Fruit fly (Drosophila melanogaster) whole organism, prepupa: Measurements from ENCODE around the gene eEF1alpha2.

Experiments used
- CG10631 ChIP-seq: fragments of 200-800 bp; sonication (Bioruptor generic); optimal IDR thresholded peaks from 2 replicates; lab custom pipeline; 2016; ENCODE audit warnings: missing biosample characterization, missing genetic modification characterization
- CG15336 ChIP-seq: fragments of 200-800 bp; sonication (Bioruptor generic); IDR thresholded peaks from 2 replicates; pipeline ENCODE4 v1.3.6; 2022; ENCODE audit warnings: missing biosample characterization, missing genetic modification characterization
- CG16779 ChIP-seq: fragments of 200-800 bp; sonication (Bioruptor generic); optimal IDR thresholded peaks from 3 replicates; lab custom pipeline; 2017; ENCODE audit warnings: missing biosample characterization, mild to moderate bottlenecking, missing genetic modification characterization
- CG32006 ChIP-seq: fragments of 200-800 bp; sonication (Bioruptor generic); optimal IDR thresholded peaks from 3 replicates; lab custom pipeline; 2017; ENCODE audit warnings: missing biosample characterization, mild to moderate bottlenecking, missing genetic modification characterization
- CG34406 ChIP-seq: fragments of 200-800 bp; sonication (Bioruptor generic); optimal IDR thresholded peaks from 3 replicates; lab custom pipeline; 2016; ENCODE audit warnings: missing biosample characterization, missing genetic modification characterization
- CG3919 ChIP-seq: fragments of 200-800 bp; sonication (Bioruptor generic); optimal IDR thresholded peaks from 3 replicates; lab custom pipeline; 2016; ENCODE audit warnings: missing biosample characterization, missing genetic modification characterization
- CG6163 ChIP-seq: fragments of 200-800 bp; sonication (Bioruptor generic); IDR thresholded peaks from 3 replicates; pipeline ENCODE4 v1.3.6; 2022; ENCODE audit warnings: missing biosample characterization, missing genetic modification characterization
- CG6276 ChIP-seq: fragments of 200-800 bp; sonication (Bioruptor generic); optimal IDR thresholded peaks from 2 replicates; lab custom pipeline; 2017; ENCODE audit warnings: missing biosample characterization, mild to moderate bottlenecking, missing genetic modification characterization
- CG6808 ChIP-seq: fragments of 200-800 bp; sonication (Bioruptor generic); optimal IDR thresholded peaks from 3 replicates; lab custom pipeline; 2017; ENCODE audit warnings: missing biosample characterization, missing genetic modification characterization, mild to moderate bottlenecking, moderate library complexity, missing genetic modification reagents
- CG6854 ChIP-seq: fragments of 200-800 bp; sonication (Bioruptor generic); optimal IDR thresholded peaks from 2 replicates; lab custom pipeline; 2017; ENCODE audit warnings: missing biosample characterization, mild to moderate bottlenecking, missing genetic modification characterization
- CG7368 ChIP-seq: fragments of 200-800 bp; sonication (Bioruptor generic); optimal IDR thresholded peaks from 3 replicates; lab custom pipeline; 2016; ENCODE audit warnings: missing biosample characterization, missing genetic modification characterization
- CG8119 ChIP-seq: fragments of 200-800 bp; sonication (Bioruptor generic); IDR thresholded peaks from 3 replicates; pipeline ENCODE4 v1.3.6; 2022; ENCODE audit warnings: missing biosample characterization, missing genetic modification characterization
- CG9139 ChIP-seq: fragments of 200-800 bp; sonication (Bioruptor generic); optimal IDR thresholded peaks from 3 replicates; lab custom pipeline; 2017; ENCODE audit warnings: missing biosample characterization, mild to moderate bottlenecking, missing genetic modification characterization
- Eip75B ChIP-seq: fragments of 200-800 bp; sonication (Bioruptor generic); optimal IDR thresholded peaks from 3 replicates; lab custom pipeline; 2016; ENCODE audit warnings: missing biosample characterization, missing genetic modification characterization
- Eip78C ChIP-seq: fragments of 200-800 bp; sonication (Bioruptor generic); peaks from one replicate; lab custom pipeline; 2016; ENCODE audit warnings: missing biosample characterization, missing genetic modification characterization
- Ets21C ChIP-seq: fragments of 200-800 bp; sonication (Bioruptor generic); optimal IDR thresholded peaks from 3 replicates; lab custom pipeline; 2016; ENCODE audit warnings: missing biosample characterization, missing genetic modification characterization
- Gug ChIP-seq: fragments of 200-800 bp; sonication (Bioruptor generic); IDR thresholded peaks from 2 replicates; pipeline ENCODE4 v1.3.6; 2022; ENCODE audit warnings: missing biosample characterization, missing genetic modification characterization
- Hr38 ChIP-seq: sonication (Bioruptor generic); optimal IDR thresholded peaks from 2 replicates; lab custom pipeline; 2016; ENCODE audit warnings: missing biosample characterization, missing genetic modification characterization
- Hr4 ChIP-seq: fragments of 200-800 bp; sonication (Bioruptor generic); optimal IDR thresholded peaks from 3 replicates; lab custom pipeline; 2016; ENCODE audit warnings: missing biosample characterization, missing genetic modification characterization
- Met ChIP-seq: fragments of 200-800 bp; sonication (Bioruptor generic); optimal IDR thresholded peaks from 3 replicates; lab custom pipeline; 2016; ENCODE audit warnings: missing biosample characterization, missing genetic modification characterization
- OdsH ChIP-seq: fragments of 200-800 bp; sonication (Bioruptor generic); optimal IDR thresholded peaks from 3 replicates; lab custom pipeline; 2016; ENCODE audit warnings: missing biosample characterization, missing genetic modification characterization
- Sox102F ChIP-seq: fragments of 200-800 bp; sonication (Bioruptor generic); optimal IDR thresholded peaks from 2 replicates; lab custom pipeline; 2016; ENCODE audit warnings: missing biosample characterization, mild to moderate bottlenecking, missing genetic modification characterization
- Sox14 ChIP-seq: fragments of 200-800 bp; sonication (Bioruptor generic); optimal IDR thresholded peaks from 3 replicates; lab custom pipeline; 2016; ENCODE audit warnings: missing biosample characterization, missing genetic modification characterization
- Sox15 ChIP-seq: fragments of 200-800 bp; sonication (Bioruptor generic); optimal IDR thresholded peaks from 3 replicates; lab custom pipeline; 2016; ENCODE audit warnings: missing biosample characterization, missing genetic modification characterization
- achi ChIP-seq: fragments of 200-800 bp; sonication (Bioruptor generic); optimal IDR thresholded peaks from 3 replicates; lab custom pipeline; 2016; ENCODE audit warnings: missing biosample characterization, missing genetic modification characterization
- acj6 ChIP-seq: fragments of 200-800 bp; sonication (Bioruptor generic); optimal IDR thresholded peaks from 3 replicates; lab custom pipeline; 2016; ENCODE audit warnings: missing biosample characterization, missing genetic modification characterization
- cyc ChIP-seq: fragments of 200-800 bp; sonication (Bioruptor generic); optimal IDR thresholded peaks from 3 replicates; lab custom pipeline; 2016; ENCODE audit warnings: missing biosample characterization, missing genetic modification characterization
- dsx ChIP-seq: fragments of 200-800 bp; optimal IDR thresholded peaks from 3 replicates; lab custom pipeline; 2019; ENCODE audit warnings: missing biosample characterization, mild to moderate bottlenecking, missing genetic modification characterization, moderate library complexity; ENCODE audit not compliant: poor library complexity, severe bottlenecking
- eg ChIP-seq: fragments of 200-800 bp; sonication (Bioruptor generic); IDR thresholded peaks from 3 replicates; pipeline ENCODE4 v1.3.6; 2022; ENCODE audit warnings: missing biosample characterization, missing genetic modification characterization
- esn ChIP-seq: fragments of 200-800 bp; sonication (Bioruptor generic); optimal IDR thresholded peaks from 2 replicates; lab custom pipeline; 2016; ENCODE audit warnings: missing biosample characterization, mild to moderate bottlenecking, missing genetic modification characterization, moderate library complexity
- fd59A ChIP-seq: fragments of 200-800 bp; sonication (Bioruptor generic); optimal IDR thresholded peaks from 2 replicates; lab custom pipeline; 2017; ENCODE audit warnings: missing biosample characterization, mild to moderate bottlenecking, missing genetic modification characterization, missing genetic modification reagents
- fd85E ChIP-seq: fragments of 200-800 bp; sonication (Bioruptor generic); optimal IDR thresholded peaks from 3 replicates; lab custom pipeline; 2016; ENCODE audit warnings: missing biosample characterization, missing genetic modification characterization
- net ChIP-seq: fragments of 200-800 bp; sonication (Bioruptor generic); optimal IDR thresholded peaks from 3 replicates; lab custom pipeline; 2016; ENCODE audit warnings: missing biosample characterization, missing genetic modification characterization
- pdm3 ChIP-seq: fragments of 200-800 bp; sonication (Bioruptor generic); optimal IDR thresholded peaks from 3 replicates; lab custom pipeline; 2016; ENCODE audit warnings: missing biosample characterization, missing genetic modification characterization
- salr ChIP-seq, 2 experiments: fragments of 200-800 bp; sonication (Bioruptor generic); optimal IDR thresholded peaks; 3 replicates each; lab custom pipeline; 2016 to 2018; ENCODE audit warnings: missing biosample characterization in 2 of 2, missing genetic modification characterization in 2 of 2, mild to moderate bottlenecking in 1 of 2
- svp ChIP-seq: fragments of 200-800 bp; sonication (Bioruptor generic); peaks from one replicate; lab custom pipeline; 2016; ENCODE audit warnings: missing biosample characterization, missing genetic modification characterization
- topi ChIP-seq: fragments of 200-800 bp; sonication (Bioruptor generic); optimal IDR thresholded peaks from 3 replicates; lab custom pipeline; 2016; ENCODE audit warnings: missing biosample characterization, missing genetic modification characterization
- vri ChIP-seq: fragments of 200-800 bp; sonication (Bioruptor generic); optimal IDR thresholded peaks from 3 replicates; lab custom pipeline; 2016; ENCODE audit warnings: missing biosample characterization, mild to moderate bottlenecking, missing genetic modification characterization

eEF1alpha2 gene

DNA sequence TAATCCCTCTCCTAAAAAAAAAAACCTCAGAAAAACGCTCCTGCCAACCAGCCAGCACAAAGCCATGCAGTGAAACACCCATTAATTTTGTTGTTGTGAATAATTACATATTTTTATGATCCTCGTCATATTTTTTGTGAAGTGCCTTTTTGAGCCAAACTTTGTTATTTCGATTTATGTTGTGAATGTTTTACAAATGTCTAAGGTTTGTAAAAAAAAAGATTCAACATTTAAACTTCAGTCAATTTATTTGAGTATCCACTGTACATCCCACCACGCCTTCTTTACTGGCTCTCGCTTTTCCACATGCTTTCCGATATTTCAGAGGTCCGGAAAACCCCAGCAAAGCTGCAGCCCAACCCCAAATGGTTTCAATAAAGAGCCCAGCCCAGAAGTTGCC lies 14.1 kb upstream of the eEF1alpha2 start:
- TF ChIP-seq salr (GFP tag; optimal IDR thresholded peaks at IDR 0.05; lab: Kevin White, UChicago) (peak in 1 of 2 experiments; percentile 62), pdm3 (GFP tag; lab: Kevin White, UChicago) (peak; percentile 25), CG9139 (GFP tag; lab: Kevin White, UChicago) (no peak), dsx (GFP tag; lab: Kevin White, UChicago) (no peak), cyc (no peak), CG7368 (GFP tag; lab: Kevin White, UChicago) (no peak), CG8119 (GFP tag; lab: Robert Waterston, UW) (0 out of 3 replicates have a peak, but pooled peaks have one; percentile 15), Sox14 (GFP tag; lab: Kevin White, UChicago) (peak; percentile 34), CG10631 (GFP tag; lab: Kevin White, UChicago) (peak; percentile 32), Hr4 (GFP tag; lab: Kevin White, UChicago) (peak; percentile 57), CG6854 (GFP tag; lab: Kevin White, UChicago) (no peak), eg (GFP tag; lab: Robert Waterston, UW) (no peak), achi (GFP tag; lab: Kevin White, UChicago) (no peak), CG6163 (GFP tag; lab: Robert Waterston, UW) (peak; percentile 46; the same call in 2 of the 3 replicates), CG6276 (GFP tag; lab: Kevin White, UChicago) (peak; percentile 27), CG15336 (GFP tag; lab: Robert Waterston, UW) (peak; percentile 30; the same call in 1 of the 2 replicates), Eip78C (GFP tag; lab: Kevin White, UChicago) (peak; percentile 83), CG32006 (GFP tag; lab: Kevin White, UChicago) (peak; percentile 52), OdsH (GFP tag; lab: Kevin White, UChicago) (no peak)

dm6 chr3R:31724580-31725320 lies 13.5 kb upstream of the eEF1alpha2 start:
- TF ChIP-seq CG8119 (GFP tag; lab: Robert Waterston, UW) (peak; percentile 57; the same call in 2 of the 3 replicates), OdsH (GFP tag; lab: Kevin White, UChicago) (peak; percentile 29), Gug (GFP tag; lab: Robert Waterston, UW) (no peak), Hr38 (no peak), CG16779 (tag; lab: Kevin White, UChicago) (peak; percentile 48), net (peak; percentile 57), fd59A (peak; percentile 22), fd85E (GFP tag; lab: Kevin White, UChicago) (peak; percentile 30), Eip78C (GFP tag; lab: Kevin White, UChicago) (peak; percentile 76), svp (peak; percentile 85), Eip75B (peak; percentile 24), CG6808 (GFP tag; lab: Kevin White, UChicago) (peak; percentile 40), Met (no peak), Sox15 (GFP tag; lab: Kevin White, UChicago) (peak; percentile 21), CG34406 (GFP tag; lab: Kevin White, UChicago) (no peak), acj6 (peak; percentile 19), dsx (GFP tag; lab: Kevin White, UChicago) (no peak), CG10631 (GFP tag; lab: Kevin White, UChicago) (peak; percentile 8), CG9139 (GFP tag; lab: Kevin White, UChicago) (peak; percentile 25), Ets21C (GFP tag; lab: Kevin White, UChicago) (no peak), CG15336 (GFP tag; lab: Robert Waterston, UW) (peak; percentile 4; the same call in 1 of the 2 replicates), CG6163 (GFP tag; lab: Robert Waterston, UW) (peak; percentile 61; the same call in 2 of the 3 replicates), CG6854 (GFP tag; lab: Kevin White, UChicago) (peak; percentile 64), Sox14 (GFP tag; lab: Kevin White, UChicago) (no peak), vri (GFP tag; lab: Kevin White, UChicago) (peak; percentile 71), eg (GFP tag; lab: Robert Waterston, UW) (peak; percentile 41; the same call in 1 of the 3 replicates), CG3919 (GFP tag; lab: Kevin White, UChicago) (peak; percentile 42), topi (GFP tag; lab: Kevin White, UChicago) (peak; percentile 6), esn (GFP tag; lab: Kevin White, UChicago) (peak; percentile 27), Sox102F (GFP tag; lab: Kevin White, UChicago) (peak; percentile 35), achi (GFP tag; lab: Kevin White, UChicago) (no peak)
